Worm (Caenorhabditis elegans) whole organism, L1 larva: ENCODE results near the gene F27D9.7.

ENCODE experiments used
- elt-3 ChIP-seq, 6 experiments: fragments of 150-350 bp in 1 of 6; sonication (generic microtip); optimal IDR thresholded peaks; 2 replicates each; lab custom pipeline; 2017 to 2018; ENCODE audit warnings: missing biosample characterization in 6 of 6, missing genetic modification characterization in 6 of 6, inconsistent platforms in 1 of 6
- fkh-10 ChIP-seq: sonication (generic microtip); optimal IDR thresholded peaks from 2 replicates; lab custom pipeline; 2017; ENCODE audit warnings: missing biosample characterization, missing genetic modification reagents, missing genetic modification characterization
- unc-62 ChIP-seq: fragments of 150-350 bp; optimal IDR thresholded peaks from 2 replicates; lab custom pipeline; 2014; ENCODE audit warnings: missing biosample characterization, missing genetic modification reagents, missing genetic modification characterization

DNA sequence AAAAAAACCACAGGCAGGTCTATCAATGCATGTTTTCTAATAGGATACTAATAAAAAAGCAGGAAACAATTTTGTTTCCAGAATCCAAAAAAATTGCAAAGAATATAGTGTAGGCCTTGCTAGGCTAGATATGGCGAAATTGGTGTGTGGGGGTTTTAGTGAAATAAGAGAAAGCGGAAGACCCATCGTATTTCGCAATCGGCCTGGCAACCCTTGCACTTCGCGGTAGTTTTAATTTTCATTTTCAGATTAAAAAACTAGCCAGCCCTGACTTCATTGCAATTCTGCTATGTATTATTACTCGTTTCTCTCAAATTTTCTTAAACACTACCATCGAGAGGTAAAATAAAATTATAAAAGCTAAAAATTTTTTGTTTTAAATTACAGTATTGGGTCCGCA lies 4.3 kb upstream of the F27D9.7 start:
- TF ChIP-seq fkh-10 (GFP tag; lab: Kevin White, UChicago) = no peak
- no peak for TF ChIP-seq unc-62 (GFP tag; lab: Kevin White, UChicago)
- no peak for TF ChIP-seq elt-3 (tag; optimal IDR thresholded peaks at IDR 0.05; lab: Kevin White, UChicago)
